Worm (Caenorhabditis elegans): ENCODE results near the gene C46F9.6.

C46F9.6 gene

ce11 chrII:1926162-1926561, 28.1 kb downstream of the C46F9.6 start, which contains the start of gene F52C6.2 (continued):
- no peak for TF ChIP-seq zfh-2 (GFP tag; conservative IDR thresholded peaks at IDR 0.05)

ce11 chrII:1928578-1928977, 30.5 kb downstream of the C46F9.6 start:
- TF ChIP-seq efl-1 (GFP tag; optimal IDR thresholded peaks at IDR 0.05) (peak; percentile 19), attf-5 (GFP tag; optimal IDR thresholded peaks at IDR 0.05) (no peak)

ce11 chrII:1939652-1940051, 41.6 kb downstream of the C46F9.6 start, which contains the start of gene ZK250.13:
ZK250.13 (minus strand) TSS chrII:1939752.
- TF ChIP-seq Y56A3A.18 (GFP tag; IDR thresholded peaks at IDR 0.05): no peak
- TF ChIP-seq F37B4.10 (GFP tag; IDR thresholded peaks at IDR 0.05): no peak
- TF ChIP-seq ztf-28 (GFP tag; IDR thresholded peaks at IDR 0.05): no peak
- no peak for TF ChIP-seq ceh-79 (tag; optimal IDR thresholded peaks at IDR 0.05)
- TF ChIP-seq nfya-2 (GFP tag; IDR thresholded peaks at IDR 0.05): no peak
- TF ChIP-seq mcd-1 (GFP tag; IDR thresholded peaks at IDR 0.05): no peak
- TF ChIP-seq mel-28 (tag; optimal IDR thresholded peaks at IDR 0.05; ENCODE audit: borderline replicate concordance): no peak
- TF ChIP-seq nhr-27 (tag; optimal IDR thresholded peaks at IDR 0.05): no peak
- TF ChIP-seq aptf-3 (GFP tag; IDR thresholded peaks at IDR 0.05): no peak
- TF ChIP-seq ceh-58 (GFP tag; IDR thresholded peaks at IDR 0.05): no peak
- TF ChIP-seq lir-1 (GFP tag; conservative IDR thresholded peaks at IDR 0.05): no peak
- TF ChIP-seq madf-6 (GFP tag; IDR thresholded peaks at IDR 0.05): no peak

- TF ChIP-seq aptf-3 (GFP tag; IDR thresholded peaks at IDR 0.05): no peak
- TF ChIP-seq nfyb-1 (GFP tag; IDR thresholded peaks at IDR 0.05): no peak
- no peak for TF ChIP-seq snpc-4 (GFP tag; optimal IDR thresholded peaks at IDR 0.05)
- TF ChIP-seq snpc-4 (tag; optimal IDR thresholded peaks at IDR 0.05): no peak
- no peak for TF ChIP-seq rec-8 (tag; optimal IDR thresholded peaks at IDR 0.05)
- TF ChIP-seq F49E8.2 (tag; optimal IDR thresholded peaks at IDR 0.05; ENCODE audit: insufficient read depth): no peak
- TF ChIP-seq Y67H2A.10 (GFP tag; conservative IDR thresholded peaks at IDR 0.05): no peak
- TF ChIP-seq repo-1 (tag; optimal IDR thresholded peaks at IDR 0.05): no peak
- TF ChIP-seq Y53G8AR.9 (GFP tag; conservative IDR thresholded peaks at IDR 0.05): no peak
- no peak for TF ChIP-seq egl-44 (GFP tag; IDR thresholded peaks at IDR 0.05)
- TF ChIP-seq Y95B8A.8 (GFP tag; IDR thresholded peaks at IDR 0.05): no peak
- TF ChIP-seq hrde-1 (tag; optimal IDR thresholded peaks at IDR 0.05; ENCODE audit: borderline replicate concordance): no peak
- no peak for TF ChIP-seq mes-4 (tag; optimal IDR thresholded peaks at IDR 0.05)
- no peak for TF ChIP-seq ets-4 (GFP tag; optimal IDR thresholded peaks at IDR 0.05)
- TF ChIP-seq madf-8 (GFP tag; conservative IDR thresholded peaks at IDR 0.05): no peak
- no peak for TF ChIP-seq lin-40 (tag; optimal IDR thresholded peaks at IDR 0.05)
- TF ChIP-seq ztf-22 (GFP tag; optimal IDR thresholded peaks at IDR 0.05): no peak
- TF ChIP-seq xnd-1 (tag; optimal IDR thresholded peaks at IDR 0.05): no peak
- no peak for TF ChIP-seq atf-7 (tag; optimal IDR thresholded peaks at IDR 0.05)
- TF ChIP-seq C06A6.2 (GFP tag; conservative IDR thresholded peaks at IDR 0.05): no peak
- no peak for TF ChIP-seq B0035.1 (tag; optimal IDR thresholded peaks at IDR 0.05)
Observed at ce11 chrII:1945093-1945492, 47.1 kb downstream of the C46F9.6 start, which contains the start of gene ZK250.14. ZK250.14 (minus strand) TSS chrII:1945193.
